Fruit fly (Drosophila melanogaster): ENCODE measurements around the gene ND-B14.5B.
"Not testable (repeated sequence)": the region's sequence is repeated elsewhere in the genome, so short reads cannot be mapped to it uniquely, and the experiment has no call there.

Gene ND-B14.5B

DNA sequence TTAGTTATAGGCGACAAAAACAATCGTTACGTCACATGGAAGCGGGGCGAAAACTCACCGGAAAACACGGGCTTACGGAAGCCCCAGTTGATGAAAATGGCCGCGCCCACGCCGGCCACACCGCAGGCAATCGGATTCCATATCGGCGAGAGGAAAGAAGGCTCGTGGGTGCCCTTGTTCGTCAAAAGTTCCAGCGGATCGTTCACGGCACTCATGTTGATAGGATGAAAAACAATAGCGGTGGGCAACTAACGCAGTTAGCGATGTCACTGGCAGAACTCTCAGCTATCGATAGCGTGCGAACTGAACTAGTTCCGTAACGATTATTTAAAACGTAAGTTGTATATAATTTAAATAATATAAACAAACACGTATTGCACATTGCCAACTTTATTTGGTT lies at the start of gene ND-B14.5B:
Gene ND-B14.5B (minus strand): TSS at position 379 of the 400 bp plus-strand sequence.
- TF ChIP-seq CG8478 (optimal IDR thresholded peaks at IDR 0.05) (no peak), usp (GFP tag; optimal IDR thresholded peaks at IDR 0.05) (no peak), psq (optimal IDR thresholded peaks at IDR 0.05) (no peak), pan (optimal IDR thresholded peaks at IDR 0.05) (no peak), EcR (GFP tag; optimal IDR thresholded peaks at IDR 0.05) (no peak), Dll (optimal IDR thresholded peaks at IDR 0.05) (no peak)

DNA sequence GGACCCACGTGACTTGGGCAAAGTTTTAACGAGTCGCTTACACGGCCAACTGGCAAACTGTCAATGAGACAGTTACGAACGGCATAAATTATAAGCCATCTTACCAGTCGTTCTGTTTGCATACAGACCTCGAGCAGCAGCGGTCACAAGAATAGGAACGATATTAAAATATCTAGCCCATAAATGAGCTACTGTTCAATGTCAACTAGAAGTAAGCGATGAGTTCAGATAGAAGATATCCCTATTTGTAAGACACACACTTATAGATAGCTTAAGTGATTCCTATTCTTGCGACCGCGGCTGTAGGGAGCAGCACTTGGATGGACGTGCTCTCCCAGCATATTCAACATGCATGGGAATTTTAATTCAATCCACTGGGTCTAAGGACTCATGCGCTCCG lies 43.2 kb upstream of the ND-B14.5B start:
- TF ChIP-seq pan (optimal IDR thresholded peaks at IDR 0.05) (no peak), usp (GFP tag; optimal IDR thresholded peaks at IDR 0.05) (no peak)

DNA sequence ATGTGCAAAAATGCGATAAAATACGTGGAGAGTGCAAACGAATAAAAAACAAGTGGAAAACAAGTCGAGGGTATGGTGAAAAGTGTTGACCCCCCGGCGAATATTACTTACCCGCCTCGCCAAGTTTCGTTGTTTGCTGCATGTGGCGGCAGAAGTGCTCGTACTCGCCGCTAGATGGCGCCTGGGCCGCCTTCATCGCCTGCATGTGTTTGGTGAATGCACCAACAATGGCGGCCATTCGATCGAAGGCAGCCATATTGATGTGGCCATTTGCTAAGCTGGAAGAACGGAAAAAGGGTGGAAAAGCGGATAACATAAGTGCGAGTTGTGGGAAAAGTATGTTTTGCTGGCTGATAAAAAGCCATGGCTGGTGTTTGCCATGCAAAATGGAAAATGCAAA lies 37.6 kb upstream of the ND-B14.5B start:
- no peak for TF ChIP-seq psq (optimal IDR thresholded peaks at IDR 0.05)
- no peak for TF ChIP-seq pan (optimal IDR thresholded peaks at IDR 0.05)
- TF ChIP-seq Dll (optimal IDR thresholded peaks at IDR 0.05) = no peak
- TF ChIP-seq EcR (GFP tag; optimal IDR thresholded peaks at IDR 0.05) = no peak
- TF ChIP-seq CG8478 (optimal IDR thresholded peaks at IDR 0.05) = no peak
- TF ChIP-seq usp (GFP tag; optimal IDR thresholded peaks at IDR 0.05) = no peak

DNA sequence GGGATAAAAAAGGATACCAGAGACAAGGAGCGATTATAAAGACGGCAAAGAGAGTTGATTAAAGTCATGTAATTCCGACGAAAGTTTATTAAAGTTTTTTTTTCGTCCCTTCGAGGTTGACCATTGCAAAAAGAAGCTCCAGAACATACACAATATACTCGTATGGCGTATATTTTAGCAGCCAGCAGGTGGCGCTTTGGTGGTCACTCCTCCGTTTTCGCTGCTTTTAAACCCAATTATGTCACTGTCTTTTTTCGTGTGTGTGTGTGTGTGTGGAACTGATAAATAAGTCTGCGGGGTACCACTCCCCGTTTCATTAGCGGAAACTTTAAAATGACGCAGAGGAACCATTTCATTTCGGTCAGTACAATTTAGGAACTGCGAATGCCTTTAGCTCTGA lies 34.0 kb upstream of the ND-B14.5B start:
- no peak for TF ChIP-seq usp (GFP tag; optimal IDR thresholded peaks at IDR 0.05)
- no peak for TF ChIP-seq Dll (optimal IDR thresholded peaks at IDR 0.05)
- no peak for TF ChIP-seq CG8478 (optimal IDR thresholded peaks at IDR 0.05)
- no peak for TF ChIP-seq pan (optimal IDR thresholded peaks at IDR 0.05)
- TF ChIP-seq psq (optimal IDR thresholded peaks at IDR 0.05) = no peak
- TF ChIP-seq EcR (GFP tag; optimal IDR thresholded peaks at IDR 0.05) = no peak

DNA sequence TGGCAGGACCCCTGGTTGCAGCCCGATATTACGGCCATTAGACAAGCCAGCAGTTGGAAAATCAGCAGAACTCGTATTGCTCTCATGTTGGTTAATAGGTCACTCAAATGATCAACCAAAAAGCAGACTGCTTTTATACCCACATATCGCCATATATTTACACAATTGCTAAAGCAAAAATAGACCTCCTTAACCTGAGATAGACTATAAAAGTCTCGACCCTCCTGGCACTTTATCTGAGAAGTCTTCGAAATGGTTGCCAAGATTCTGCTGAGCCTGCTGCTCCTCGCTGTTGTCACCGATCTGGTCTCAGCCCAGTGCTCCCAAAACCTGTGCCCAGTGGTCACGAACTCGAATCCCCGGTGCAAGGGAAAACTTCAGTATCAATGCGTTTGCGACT lies 28.1 kb upstream of the ND-B14.5B start, which contains the start of the genes CG31698 and CG15404:
Gene CG31698 (minus strand): TSS at position 101 of the 400 bp plus-strand sequence.
Gene CG15404 (plus strand): TSS at position 233 of the 400 bp plus-strand sequence.
- no peak for TF ChIP-seq pan (optimal IDR thresholded peaks at IDR 0.05)
- no peak for TF ChIP-seq Dll (optimal IDR thresholded peaks at IDR 0.05)
- TF ChIP-seq EcR (GFP tag; optimal IDR thresholded peaks at IDR 0.05) = no peak
- TF ChIP-seq CG8478 (optimal IDR thresholded peaks at IDR 0.05) = no peak
- no peak for TF ChIP-seq psq (optimal IDR thresholded peaks at IDR 0.05)
- no peak for TF ChIP-seq usp (GFP tag; optimal IDR thresholded peaks at IDR 0.05)

DNA sequence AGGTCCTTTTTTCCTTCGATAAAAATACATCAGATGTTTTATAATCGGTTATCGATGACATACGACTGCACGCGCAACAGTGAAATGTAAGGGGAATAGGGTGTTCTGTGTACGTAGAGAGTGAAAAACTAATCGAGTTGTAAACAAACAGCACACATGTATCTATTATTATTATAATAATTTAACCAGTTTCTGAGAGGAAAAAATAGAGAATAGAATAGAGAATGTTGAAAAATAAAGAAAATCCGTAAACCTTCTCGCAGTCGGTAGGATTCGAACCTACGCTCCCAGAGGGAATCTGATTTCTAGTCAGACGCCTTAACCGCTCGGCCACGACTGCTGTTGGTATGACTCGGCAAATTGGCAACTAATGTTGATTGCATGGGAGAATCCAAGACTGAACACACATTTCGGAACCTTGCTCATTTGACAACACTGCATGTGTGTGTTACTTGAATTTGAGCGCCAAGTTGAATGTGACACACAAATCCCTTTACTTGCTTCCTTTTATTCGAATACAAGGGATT lies 27.2 kb upstream of the ND-B14.5B start:
- TF ChIP-seq Dll (optimal IDR thresholded peaks at IDR 0.05) = no peak
- no peak for TF ChIP-seq usp (GFP tag; optimal IDR thresholded peaks at IDR 0.05)
- no peak for TF ChIP-seq CG8478 (optimal IDR thresholded peaks at IDR 0.05)
- no peak for TF ChIP-seq psq (optimal IDR thresholded peaks at IDR 0.05)
- TF ChIP-seq EcR (GFP tag; optimal IDR thresholded peaks at IDR 0.05) = no peak
- TF ChIP-seq pan (optimal IDR thresholded peaks at IDR 0.05) = no peak

DNA sequence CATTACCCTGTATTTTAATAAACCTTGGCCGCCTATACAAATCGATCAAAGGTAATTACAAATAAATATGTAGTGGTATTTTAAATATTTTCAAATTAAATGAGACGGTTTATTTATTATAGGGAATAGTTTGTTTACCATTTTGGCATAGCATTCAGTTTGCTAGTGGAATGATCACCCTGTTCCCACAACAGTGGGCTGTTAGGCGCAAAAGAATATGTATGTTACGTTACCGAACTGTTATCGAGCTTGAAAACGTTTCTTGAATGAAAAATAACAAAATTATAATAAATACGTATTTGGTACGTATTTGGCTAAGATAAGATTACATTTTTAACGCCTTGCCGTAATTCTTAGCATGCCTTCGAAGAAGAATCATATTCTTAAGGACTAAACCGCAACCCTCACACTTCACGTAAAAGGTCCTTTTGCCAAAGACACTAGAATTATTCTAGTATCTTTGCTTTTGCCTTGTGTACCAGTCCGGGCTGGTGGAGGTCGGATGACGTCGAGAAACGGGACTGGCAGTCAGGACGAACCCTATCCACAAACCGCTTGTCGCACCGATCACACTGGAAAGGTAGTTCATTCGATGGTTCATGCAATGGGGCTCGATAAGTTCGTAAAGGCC lies 25.4 kb upstream of the ND-B14.5B start, which contains the start of gene CG44002:
Gene CG44002 (minus strand): TSS at position 144 of the 631 bp plus-strand sequence.
- no peak for TF ChIP-seq CG8478 (optimal IDR thresholded peaks at IDR 0.05)
- TF ChIP-seq psq (optimal IDR thresholded peaks at IDR 0.05) = no peak
- no peak for TF ChIP-seq Dll (optimal IDR thresholded peaks at IDR 0.05)

DNA sequence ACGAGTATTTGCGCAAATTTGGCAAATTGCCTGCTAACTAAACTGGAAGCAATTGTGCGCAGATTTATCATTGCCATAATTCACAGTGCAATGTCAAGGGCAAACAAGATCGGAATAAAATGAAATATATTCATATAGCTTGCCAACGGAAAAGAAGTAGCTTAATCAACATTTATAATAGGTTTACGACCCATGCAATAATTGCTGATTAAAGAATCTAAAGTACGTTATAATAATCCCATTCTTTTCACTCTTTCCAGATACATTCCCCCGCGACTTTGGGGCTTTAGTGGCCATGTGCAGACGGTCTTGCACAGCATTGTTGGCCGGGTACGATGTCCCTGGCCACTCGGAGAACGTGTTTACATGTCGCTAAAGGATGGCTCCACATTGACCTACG lies 21.1 kb upstream of the ND-B14.5B start:
- no peak for TF ChIP-seq pan (optimal IDR thresholded peaks at IDR 0.05)
- no peak for TF ChIP-seq CG8478 (optimal IDR thresholded peaks at IDR 0.05)
- TF ChIP-seq psq (optimal IDR thresholded peaks at IDR 0.05) = no peak
- TF ChIP-seq Dll (optimal IDR thresholded peaks at IDR 0.05) = no peak
- no peak for TF ChIP-seq EcR (GFP tag; optimal IDR thresholded peaks at IDR 0.05)
- no peak for TF ChIP-seq usp (GFP tag; optimal IDR thresholded peaks at IDR 0.05)

DNA sequence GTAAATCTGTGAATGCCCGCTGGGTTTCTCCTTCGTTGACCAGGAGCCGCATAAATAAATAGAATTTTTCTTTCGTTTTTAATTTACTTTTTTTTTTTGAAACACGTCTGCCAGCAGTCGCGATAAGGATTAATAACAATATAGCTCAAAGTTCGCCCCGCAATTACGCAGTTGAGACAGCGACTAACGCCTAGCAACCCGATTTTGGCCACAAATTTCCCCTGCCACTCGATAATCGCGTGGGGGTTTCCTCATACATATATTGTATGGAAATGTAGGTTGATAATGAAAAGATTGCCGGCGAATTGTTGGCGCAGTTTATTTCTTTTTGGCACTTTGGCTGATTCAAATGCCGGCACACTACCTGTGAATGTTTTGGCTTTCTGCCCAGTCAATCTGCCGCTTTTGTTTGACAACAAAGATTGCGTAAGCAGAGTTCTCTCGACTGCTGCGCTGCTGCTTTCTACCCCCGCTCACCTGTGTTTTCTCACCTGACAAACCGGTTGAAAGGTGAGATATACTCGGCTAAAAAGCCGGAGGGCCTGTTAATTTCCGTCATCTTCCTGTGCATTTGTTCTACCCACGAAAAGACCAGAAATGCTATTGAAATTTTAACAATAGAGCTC lies 19.5 kb upstream of the ND-B14.5B start:
- TF ChIP-seq Dll (optimal IDR thresholded peaks at IDR 0.05) (no peak), EcR (GFP tag; optimal IDR thresholded peaks at IDR 0.05) (no peak), pan (optimal IDR thresholded peaks at IDR 0.05) (no peak), usp (GFP tag; optimal IDR thresholded peaks at IDR 0.05) (no peak), psq (optimal IDR thresholded peaks at IDR 0.05) (no peak), CG8478 (optimal IDR thresholded peaks at IDR 0.05) (no peak)

DNA sequence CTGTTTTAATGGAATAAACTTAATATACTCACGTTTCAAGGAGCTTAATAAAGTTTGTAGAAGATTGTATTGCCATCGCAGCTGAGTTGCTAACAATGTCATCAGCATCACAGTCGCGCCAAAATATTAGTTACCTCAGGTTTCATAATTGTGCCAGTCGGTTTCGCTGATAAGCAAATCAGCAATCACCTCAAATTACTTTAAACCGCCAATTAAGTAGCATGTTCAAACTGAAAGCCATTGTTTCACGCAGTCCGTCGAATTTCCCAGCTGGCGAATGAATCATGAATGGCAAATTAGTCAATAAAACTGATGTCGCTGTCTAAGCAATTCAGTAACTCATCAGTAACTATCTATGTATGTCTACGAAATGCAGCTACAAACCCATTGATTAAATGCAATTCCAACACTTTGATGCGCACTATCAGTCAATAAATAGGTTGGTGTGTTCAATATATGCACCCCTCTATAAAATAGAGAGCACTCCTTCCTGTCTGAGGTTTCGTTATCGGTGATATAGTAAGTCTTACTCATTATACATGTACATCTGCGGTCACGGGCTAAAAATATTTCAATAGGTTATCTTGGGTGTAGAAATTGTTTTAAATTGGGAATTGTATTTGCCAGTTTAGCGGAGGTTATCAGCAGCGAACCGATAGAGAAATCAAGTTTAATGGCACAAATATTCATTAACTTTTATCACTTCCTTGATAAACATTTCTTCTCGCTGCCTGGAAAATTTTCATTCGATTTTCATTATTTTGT lies 18.8 kb upstream of the ND-B14.5B start:
- no peak for TF ChIP-seq EcR (GFP tag; optimal IDR thresholded peaks at IDR 0.05)
- TF ChIP-seq usp (GFP tag; optimal IDR thresholded peaks at IDR 0.05) = no peak
- no peak for TF ChIP-seq pan (optimal IDR thresholded peaks at IDR 0.05)
- TF ChIP-seq Dll (optimal IDR thresholded peaks at IDR 0.05) = no peak

DNA sequence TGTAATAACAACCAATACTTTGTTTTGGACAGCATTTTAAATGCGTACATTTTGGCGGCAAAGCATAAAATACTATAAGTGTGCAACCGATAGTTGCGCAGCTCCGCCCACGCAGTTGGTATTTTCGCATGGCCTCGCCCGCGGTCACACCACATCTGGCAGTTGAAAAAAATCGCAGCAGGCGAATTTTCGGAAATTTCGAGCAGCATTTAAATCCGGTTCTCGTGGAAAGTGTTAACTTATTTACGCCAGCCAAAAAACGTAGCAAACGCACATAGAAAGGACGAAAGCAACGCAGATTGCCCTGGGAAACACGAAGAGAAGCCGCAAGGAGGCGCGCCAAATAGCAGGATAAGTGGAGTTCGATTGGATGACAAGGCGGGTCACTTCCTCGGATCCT lies 17.8 kb upstream of the ND-B14.5B start, which contains the start of gene Hydr2:
Gene Hydr2 (plus strand): TSS at position 156 of the 400 bp plus-strand sequence.
- TF ChIP-seq usp (GFP tag; optimal IDR thresholded peaks at IDR 0.05); Dll (optimal IDR thresholded peaks at IDR 0.05); EcR (GFP tag; optimal IDR thresholded peaks at IDR 0.05): not testable (repeated sequence)

Data from whole organism.